Worm (Caenorhabditis elegans): ENCODE results near the gene T28F3.9.
A peak's percentile ranks its signal among the peaks of the same experiment; 100 is the strongest.

Gene T28F3.9

ce11 chrIV:17273602-17274110 lies 34.7 kb upstream of the T28F3.9 start, which contains the start of gene gln-5 (continued):
- no peak; the same call in 1 of the 2 replicates for TF ChIP-seq lir-1 (GFP tag; conservative IDR thresholded peaks at IDR 0.05)
- no peak for TF ChIP-seq nhr-179 (tag; optimal IDR thresholded peaks at IDR 0.05)
- TF ChIP-seq efl-1 (GFP tag; optimal IDR thresholded peaks at IDR 0.05), result peak; percentile 97
- no peak for TF ChIP-seq hlh-26 (GFP tag; conservative IDR thresholded peaks at IDR 0.05)
- no peak for TF ChIP-seq F37B4.10 (GFP tag; IDR thresholded peaks at IDR 0.05)
- no peak for TF ChIP-seq lsy-27 (tag; optimal IDR thresholded peaks at IDR 0.05; ENCODE audit: borderline replicate concordance, insufficient read depth)
- no peak for TF ChIP-seq attf-5 (GFP tag; optimal IDR thresholded peaks at IDR 0.05)
- no peak for TF ChIP-seq repo-1 (tag; optimal IDR thresholded peaks at IDR 0.05)
- no peak for TF ChIP-seq Y79H2A.3 (GFP tag; conservative IDR thresholded peaks at IDR 0.05)
- no peak for TF ChIP-seq mel-28 (tag; optimal IDR thresholded peaks at IDR 0.05; ENCODE audit: borderline replicate concordance)
- peak; percentile 27; the same call in 1 of the 2 replicates for TF ChIP-seq nfyb-1 (GFP tag; IDR thresholded peaks at IDR 0.05)
- TF ChIP-seq madf-8 (GFP tag; conservative IDR thresholded peaks at IDR 0.05), result peak; percentile 95
- no peak for TF ChIP-seq gei-17 (GFP tag; optimal IDR thresholded peaks at IDR 0.05)
- TF ChIP-seq Y53F4B.3 (GFP tag; IDR thresholded peaks at IDR 0.05), result no peak
- peak; percentile 94 for TF ChIP-seq ceh-91 (GFP tag; IDR thresholded peaks at IDR 0.05)
- no peak for TF ChIP-seq mes-4 (tag; optimal IDR thresholded peaks at IDR 0.05)
- no peak for TF ChIP-seq F57A8.1 (GFP tag; optimal IDR thresholded peaks at IDR 0.05)
- TF ChIP-seq let-526 (GFP tag; IDR thresholded peaks at IDR 0.05), result no peak
- TF ChIP-seq ceh-58 (GFP tag; IDR thresholded peaks at IDR 0.05), result no peak
- TF ChIP-seq egl-18 (GFP tag; IDR thresholded peaks at IDR 0.05), result no peak
- no peak for TF ChIP-seq lin-26 (GFP tag; IDR thresholded peaks at IDR 0.05)
- no peak for TF ChIP-seq F22D6.2 (tag; optimal IDR thresholded peaks at IDR 0.05)
- TF ChIP-seq sptf-2 (GFP tag; optimal IDR thresholded peaks at IDR 0.05), result no peak
- no peak for TF ChIP-seq ceh-27 (GFP tag; optimal IDR thresholded peaks at IDR 0.05)
- TF ChIP-seq bed-1 (GFP tag; IDR thresholded peaks at IDR 0.05), result no peak
- no peak for TF ChIP-seq hrde-1 (tag; optimal IDR thresholded peaks at IDR 0.05; ENCODE audit: borderline replicate concordance)
- no peak for TF ChIP-seq tbx-9 (tag; optimal IDR thresholded peaks at IDR 0.05; ENCODE audit: borderline replicate concordance)
- TF ChIP-seq hmg-20 (GFP tag; IDR thresholded peaks at IDR 0.05), result no peak
- no peak for TF ChIP-seq T26A5.8 (tag; optimal IDR thresholded peaks at IDR 0.05)
- no peak for TF ChIP-seq F39B2.1 (GFP tag; IDR thresholded peaks at IDR 0.05)
- TF ChIP-seq aptf-2 (GFP tag; conservative IDR thresholded peaks at IDR 0.05), result no peak
- no peak for TF ChIP-seq B0035.1 (tag; optimal IDR thresholded peaks at IDR 0.05)
- TF ChIP-seq mcd-1 (GFP tag; IDR thresholded peaks at IDR 0.05), result peak; percentile 37; the same call in 1 of the 2 replicates
- no peak for TF ChIP-seq B0261.1 (tag; optimal IDR thresholded peaks at IDR 0.05)
- peak; percentile 51; the same call in 1 of the 2 replicates for TF ChIP-seq ceh-100 (GFP tag; IDR thresholded peaks at IDR 0.05)
- no peak for TF ChIP-seq madf-10 (tag; optimal IDR thresholded peaks at IDR 0.05)
- TF ChIP-seq egl-44 (GFP tag; IDR thresholded peaks at IDR 0.05), result no peak
- TF ChIP-seq ztf-22 (GFP tag; optimal IDR thresholded peaks at IDR 0.05), result no peak
- no peak for TF ChIP-seq bed-2 (GFP tag; IDR thresholded peaks at IDR 0.05)
- TF ChIP-seq C06A6.2 (GFP tag; conservative IDR thresholded peaks at IDR 0.05), result no peak
- TF ChIP-seq egrh-3 (GFP tag; IDR thresholded peaks at IDR 0.05), result no peak
- no peak for TF ChIP-seq T07F8.4 (tag; optimal IDR thresholded peaks at IDR 0.05)
- TF ChIP-seq pbrm-1 (GFP tag; IDR thresholded peaks at IDR 0.05), result no peak
- peak; percentile 16 for TF ChIP-seq athp-1 (tag; optimal IDR thresholded peaks at IDR 0.05)
- TF ChIP-seq snpc-1.1 (tag; optimal IDR thresholded peaks at IDR 0.05; ENCODE audit: insufficient read depth), result no peak
- TF ChIP-seq attf-6 (GFP tag; IDR thresholded peaks at IDR 0.05), result peak; percentile 88
- peak; percentile 81 for TF ChIP-seq dox-1 (GFP tag; IDR thresholded peaks at IDR 0.05)
- TF ChIP-seq dpl-1 (GFP tag; optimal IDR thresholded peaks at IDR 0.05), result peak; percentile 90
- TF ChIP-seq F55B11.4 (tag; optimal IDR thresholded peaks at IDR 0.05; ENCODE audit: borderline replicate concordance, insufficient read depth), result no peak
